Fruit fly (Drosophila melanogaster) whole organism, wandering third instar larva: ENCODE results near the gene CG13894.

Experiments
- Abd-B ChIP-seq: fragments of >200 bp; optimal IDR thresholded peaks from 2 replicates; lab custom pipeline; 2017; ENCODE audit warnings: missing biosample characterization, missing genetic modification characterization
- CG32264 ChIP-seq: fragments of 200-800 bp; sonication (Bioruptor generic); optimal IDR thresholded peaks from 2 replicates; lab custom pipeline; 2016; ENCODE audit warnings: missing biosample characterization, missing genetic modification characterization
- HLH106 ChIP-seq: fragments of 200-800 bp; optimal IDR thresholded peaks from 3 replicates; lab custom pipeline; 2019; ENCODE audit warnings: missing biosample characterization, mild to moderate bottlenecking, missing genetic modification characterization, moderate library complexity
- Jra ChIP-seq: sonication (Bioruptor generic); optimal IDR thresholded peaks from 2 replicates; lab custom pipeline; 2016; ENCODE audit warnings: missing biosample characterization, missing genetic modification characterization
- Myc ChIP-seq: fragments of >200 bp; optimal IDR thresholded peaks from 2 replicates; lab custom pipeline; 2017
- br ChIP-seq: fragments of 200-800 bp; sonication (Bioruptor generic); optimal IDR thresholded peaks from 2 replicates; lab custom pipeline; 2016; ENCODE audit warnings: missing biosample characterization, missing genetic modification characterization
- dmrt93B ChIP-seq: fragments of 200-800 bp; sonication (Bioruptor generic); optimal IDR thresholded peaks from 2 replicates; lab custom pipeline; 2018; ENCODE audit warnings: missing biosample characterization, mild to moderate bottlenecking, missing genetic modification characterization
- dsf ChIP-seq: sonication (Bioruptor generic); optimal IDR thresholded peaks from 2 replicates; lab custom pipeline; 2016; ENCODE audit warnings: missing biosample characterization, missing genetic modification characterization, borderline replicate concordance
- foxo ChIP-seq, 2 experiments: fragments of 200-800 bp; sonication (Bioruptor generic); optimal IDR thresholded peaks; 2 replicates in 1 of 2; 3 replicates in 1 of 2; lab custom pipeline; 2016 to 2017; ENCODE audit warnings: missing biosample characterization in 2 of 2, missing genetic modification characterization in 2 of 2
- fru ChIP-seq: fragments of 200-800 bp; sonication (Bioruptor generic); optimal IDR thresholded peaks from 3 replicates; lab custom pipeline; 2016; ENCODE audit warnings: missing biosample characterization, mild to moderate bottlenecking, missing genetic modification characterization
- jim ChIP-seq: fragments of 175-275, 200-325 bp; sonication (Bioruptor generic); optimal IDR thresholded peaks from 2 replicates; lab custom pipeline; 2016; ENCODE audit warnings: missing biosample characterization, mild to moderate bottlenecking, missing genetic modification characterization
- lola ChIP-seq: fragments of >200 bp; optimal IDR thresholded peaks from 2 replicates; lab custom pipeline; 2017; ENCODE audit warnings: missing biosample characterization, missing genetic modification characterization

- TF ChIP-seq Jra: no peak
- TF ChIP-seq br (GFP tag; lab: Kevin White, UChicago): no peak
- no peak for TF ChIP-seq Abd-B
- no peak for TF ChIP-seq lola (GFP tag; lab: Kevin White, UChicago)
- TF ChIP-seq HLH106: no peak
- no peak for TF ChIP-seq foxo (GFP tag; optimal IDR thresholded peaks at IDR 0.05; lab: Kevin White, UChicago)
- no peak for TF ChIP-seq dsf (GFP tag; lab: Kevin White, UChicago)
- no peak for TF ChIP-seq fru (GFP tag; lab: Kevin White, UChicago)
- no peak for TF ChIP-seq CG32264 (GFP tag; lab: Kevin White, UChicago)
- no peak for TF ChIP-seq jim (GFP tag; lab: Kevin White, UChicago)
- no peak for TF ChIP-seq Myc (lab: Kevin White, UChicago)
- TF ChIP-seq dmrt93B (GFP tag; lab: Kevin White, UChicago): no peak
Observed at dm6 chr3L:652637-653036, 46.3 kb downstream of the CG13894 start, which contains the start of gene CG3402.
